Fruit fly (Drosophila melanogaster): ENCODE data around the gene Jon74E.

Gene Jon74E

dm6 chr3L:17532197-17532596 lies 16.7 kb downstream of the Jon74E start (continued):
- no peak for TF ChIP-seq tll (GFP tag; optimal IDR thresholded peaks at IDR 0.05)
- no peak for TF ChIP-seq scrt (GFP tag; optimal IDR thresholded peaks at IDR 0.05)
- peak; percentile 4 for TF ChIP-seq CG15073 (GFP tag; optimal IDR thresholded peaks at IDR 0.05)
- no peak for TF ChIP-seq Usf (GFP tag; optimal IDR thresholded peaks at IDR 0.05)
- TF ChIP-seq CG14441 (GFP tag; IDR thresholded peaks at IDR 0.05), result no peak
- TF ChIP-seq luna (GFP tag; optimal IDR thresholded peaks at IDR 0.05), result no peak
- peak; percentile 56 for TF ChIP-seq Sox102F (GFP tag; optimal IDR thresholded peaks at IDR 0.05)
- TF ChIP-seq CG4820 (GFP tag; optimal IDR thresholded peaks at IDR 0.05), result peak; percentile 16
- TF ChIP-seq CG5245 (GFP tag; optimal IDR thresholded peaks at IDR 0.05), result no peak
- peak; percentile 56; the same call in 1 of the 2 replicates for TF ChIP-seq Xrp1 (GFP tag; IDR thresholded peaks at IDR 0.05)
- TF ChIP-seq wdn (GFP tag; IDR thresholded peaks at IDR 0.05), result no peak
- TF ChIP-seq CG11398 (GFP tag; optimal IDR thresholded peaks at IDR 0.05), result no peak
- no peak for TF ChIP-seq CG18764 (GFP tag; optimal IDR thresholded peaks at IDR 0.05)
- TF ChIP-seq inv (GFP tag; IDR thresholded peaks at IDR 0.05; ENCODE audit: partially characterized antibody), result no peak
- TF ChIP-seq CG8281 (tag; optimal IDR thresholded peaks at IDR 0.05), result no peak
- no peak for TF ChIP-seq Tbp (GFP tag; optimal IDR thresholded peaks at IDR 0.05)
- peak; percentile 69 for TF ChIP-seq CG2678 (tag; optimal IDR thresholded peaks at IDR 0.05)
- TF ChIP-seq unc-4 (GFP tag; IDR thresholded peaks at IDR 0.05; ENCODE audit: partially characterized antibody), result no peak
- TF ChIP-seq z (GFP tag; IDR thresholded peaks at IDR 0.05), result no peak
- TF ChIP-seq NK7.1 (GFP tag; optimal IDR thresholded peaks at IDR 0.05), result no peak
- no peak for TF ChIP-seq caup (GFP tag; optimal IDR thresholded peaks at IDR 0.05; ENCODE audit: severe bottlenecking)
- TF ChIP-seq Sry-β (GFP tag; optimal IDR thresholded peaks at IDR 0.05), result no peak
- TF ChIP-seq CG7839 (tag; optimal IDR thresholded peaks at IDR 0.05), result peak; percentile 37
- no peak for TF ChIP-seq disco-r (GFP tag; optimal IDR thresholded peaks at IDR 0.05)
- TF ChIP-seq CG3847 (GFP tag; IDR thresholded peaks at IDR 0.05), result 0 out of 2 replicates have a peak, but pooled peaks have one; percentile 22
- TF ChIP-seq schlank (tag; optimal IDR thresholded peaks at IDR 0.05), result no peak
- TF ChIP-seq Pdp1 (GFP tag; optimal IDR thresholded peaks at IDR 0.05), result no peak
- peak; percentile 24 for TF ChIP-seq bcd (GFP tag; optimal IDR thresholded peaks at IDR 0.05)
- no peak for TF ChIP-seq CG11696 (GFP tag; IDR thresholded peaks at IDR 0.05)
- no peak for TF ChIP-seq seq (GFP tag; IDR thresholded peaks at IDR 0.05)
- no peak for TF ChIP-seq Doc2 (GFP tag; IDR thresholded peaks at IDR 0.05)
- no peak for TF ChIP-seq dimm (GFP tag; IDR thresholded peaks at IDR 0.05)
- no peak for TF ChIP-seq CG12659 (GFP tag; optimal IDR thresholded peaks at IDR 0.05)
- no peak for TF ChIP-seq CG33557 (GFP tag; optimal IDR thresholded peaks at IDR 0.05)
- TF ChIP-seq Spps (tag; optimal IDR thresholded peaks at IDR 0.05), result no peak
- TF ChIP-seq crol (GFP tag; IDR thresholded peaks at IDR 0.05), result no peak
- TF ChIP-seq pho (GFP tag; optimal IDR thresholded peaks at IDR 0.05), result peak; percentile 3
- peak; percentile 18 for TF ChIP-seq maf-S (GFP tag; optimal IDR thresholded peaks at IDR 0.05)
- no peak for TF ChIP-seq ara (GFP tag; IDR thresholded peaks at IDR 0.05)
- peak; percentile 17 for TF ChIP-seq abd-A (tag; optimal IDR thresholded peaks at IDR 0.05)
- peak; percentile 1 for TF ChIP-seq CG12104 (GFP tag; optimal IDR thresholded peaks at IDR 0.05)
- TF ChIP-seq NfI (GFP tag; optimal IDR thresholded peaks at IDR 0.05), result no peak
- TF ChIP-seq odd (GFP tag; optimal IDR thresholded peaks at IDR 0.05), result no peak
- no peak for TF ChIP-seq CG14050 (GFP tag; IDR thresholded peaks at IDR 0.05)
- no peak for TF ChIP-seq Mrtf (GFP tag; IDR thresholded peaks at IDR 0.05)
- no peak for TF ChIP-seq HLH54F (GFP tag; optimal IDR thresholded peaks at IDR 0.05)
- peak; percentile 50; the same call in 1 of the 3 replicates for TF ChIP-seq CG11695 (GFP tag; IDR thresholded peaks at IDR 0.05)
- TF ChIP-seq bsh (GFP tag; optimal IDR thresholded peaks at IDR 0.05), result peak in 1 of 2 experiments; percentile 73
- peak; percentile 42 for TF ChIP-seq lab (GFP tag; optimal IDR thresholded peaks at IDR 0.05)
- no peak for TF ChIP-seq Stat92E (GFP tag; optimal IDR thresholded peaks at IDR 0.05)
- TF ChIP-seq pb (GFP tag; optimal IDR thresholded peaks at IDR 0.05), result no peak
